Fruit fly (Drosophila melanogaster) whole organism, embryonic: ENCODE results near the gene how.

ENCODE experiments used
- Adf1 ChIP-seq: fragments of 200-800 bp; sonication (Bioruptor generic); IDR thresholded peaks from 2 replicates; pipeline ENCODE4 v1.3.6; 2022; ENCODE audit warnings: missing biosample characterization, missing genetic modification characterization
- CG10979 ChIP-seq: fragments of 200-800 bp; sonication (Bioruptor generic); optimal IDR thresholded peaks from 2 replicates; lab custom pipeline; 2018; ENCODE audit warnings: missing biosample characterization, mild to moderate bottlenecking, missing genetic modification characterization, moderate library complexity
- CG12219 ChIP-seq: fragments of 200-800 bp; sonication (Bioruptor generic); optimal IDR thresholded peaks from 3 replicates; lab custom pipeline; 2018; ENCODE audit warnings: missing biosample characterization, mild to moderate bottlenecking, missing genetic modification characterization
- CG13287 ChIP-seq: fragments of 200-800 bp; sonication (Bioruptor generic); IDR thresholded peaks from 2 replicates; pipeline ENCODE4 v1.3.6; 2022; ENCODE audit warnings: missing biosample characterization, missing genetic modification characterization; ENCODE audit not compliant: partially characterized antibody
- CG13296 ChIP-seq: fragments of 200-800 bp; sonication (Bioruptor generic); optimal IDR thresholded peaks from 3 replicates; lab custom pipeline; 2018; ENCODE audit warnings: missing biosample characterization, mild to moderate bottlenecking, missing genetic modification characterization
- CG13424 ChIP-seq: fragments of 200-800 bp; sonication (Bioruptor generic); optimal IDR thresholded peaks from 2 replicates; lab custom pipeline; 2019; ENCODE audit warnings: missing biosample characterization, mild to moderate bottlenecking, missing genetic modification characterization, moderate library complexity
- CG15514 ChIP-seq: fragments of 200-800 bp; sonication (Bioruptor generic); optimal IDR thresholded peaks from 3 replicates; lab custom pipeline; 2017; ENCODE audit warnings: missing biosample characterization, missing genetic modification characterization, mild to moderate bottlenecking, moderate library complexity, missing genetic modification reagents
- CG2116 ChIP-seq: fragments of 200-800 bp; sonication (Bioruptor generic); optimal IDR thresholded peaks from 3 replicates; lab custom pipeline; 2018; ENCODE audit warnings: missing biosample characterization, mild to moderate bottlenecking, missing genetic modification characterization
- CG2202 ChIP-seq: fragments of 200-800 bp; sonication (Bioruptor generic); optimal IDR thresholded peaks from 2 replicates; lab custom pipeline; 2018; ENCODE audit warnings: missing biosample characterization, mild to moderate bottlenecking, missing genetic modification characterization
- CG3163 ChIP-seq: fragments of 200-800 bp; sonication (Bioruptor generic); optimal IDR thresholded peaks from 3 replicates; lab custom pipeline; 2016; ENCODE audit warnings: missing biosample characterization, missing genetic modification characterization
- CG3281 ChIP-seq: fragments of 200-800 bp; sonication (Bioruptor generic); optimal IDR thresholded peaks from 3 replicates; lab custom pipeline; 2017; ENCODE audit warnings: missing biosample characterization, mild to moderate bottlenecking, missing genetic modification characterization
- CG4282 ChIP-seq: fragments of 200-800 bp; sonication (Bioruptor generic); optimal IDR thresholded peaks from 2 replicates; lab custom pipeline; 2016; ENCODE audit warnings: missing biosample characterization, missing genetic modification characterization
- CG4730 ChIP-seq: fragments of 200-800 bp; sonication (Bioruptor generic); IDR thresholded peaks from 2 replicates; pipeline ENCODE4 v1.3.6; 2022; ENCODE audit warnings: missing biosample characterization, missing genetic modification characterization
- CG6272 ChIP-seq: fragments of 200-800 bp; sonication (Bioruptor generic); IDR thresholded peaks from 2 replicates; pipeline ENCODE4 v1.3.6; 2022; ENCODE audit warnings: missing biosample characterization, missing genetic modification characterization
- CG6683 ChIP-seq: fragments of 200-800 bp; sonication (Bioruptor generic); optimal IDR thresholded peaks from 2 replicates; lab custom pipeline; 2017; ENCODE audit warnings: missing biosample characterization, mild to moderate bottlenecking, missing genetic modification characterization, missing genetic modification reagents
- CG6765 ChIP-seq: fragments of 200-800 bp; sonication (Bioruptor generic); optimal IDR thresholded peaks from 3 replicates; lab custom pipeline; 2017; ENCODE audit warnings: missing biosample characterization, mild to moderate bottlenecking, missing genetic modification characterization
- CG8089 ChIP-seq: fragments of 200-800 bp; sonication (Bioruptor generic); optimal IDR thresholded peaks from 3 replicates; lab custom pipeline; 2016; ENCODE audit warnings: missing biosample characterization, missing genetic modification characterization
- CG9609 ChIP-seq: fragments of 200-800 bp; sonication (Bioruptor generic); optimal IDR thresholded peaks from 3 replicates; lab custom pipeline; 2016; ENCODE audit warnings: missing biosample characterization, missing genetic modification characterization
- CG9727 ChIP-seq: fragments of 200-800 bp; sonication (Bioruptor generic); optimal IDR thresholded peaks from 3 replicates; lab custom pipeline; 2017; ENCODE audit warnings: missing biosample characterization, mild to moderate bottlenecking, missing genetic modification characterization
- CTCF ChIP-seq: fragments of 200-800 bp; sonication (Bioruptor generic); optimal IDR thresholded peaks from 2 replicates; lab custom pipeline; 2017; ENCODE audit warnings: missing biosample characterization, mild to moderate bottlenecking, missing genetic modification characterization, moderate library complexity
- Camta ChIP-seq: fragments of 200-800 bp; sonication (Bioruptor generic); optimal IDR thresholded peaks from 2 replicates; lab custom pipeline; 2016; ENCODE audit warnings: missing biosample characterization, missing genetic modification characterization
- Dref ChIP-seq: fragments of 200-800 bp; sonication (Bioruptor generic); IDR thresholded peaks from 2 replicates; pipeline ENCODE4 v1.3.6; 2022; ENCODE audit warnings: missing biosample characterization, missing genetic modification characterization
- Gsc ChIP-seq: fragments of 200-800 bp; sonication (Bioruptor generic); IDR thresholded peaks from 2 replicates; pipeline ENCODE4 v1.3.6; 2022; ENCODE audit warnings: missing biosample characterization, missing genetic modification characterization
- HHEX ChIP-seq: fragments of 200-800 bp; sonication (Bioruptor generic); optimal IDR thresholded peaks from 3 replicates; lab custom pipeline; 2017; ENCODE audit warnings: missing biosample characterization, mild to moderate bottlenecking, missing genetic modification characterization, missing genetic modification reagents
- HLH4C ChIP-seq: fragments of 200-800 bp; sonication (Bioruptor generic); IDR thresholded peaks from 3 replicates; pipeline ENCODE4 v1.3.6; 2022; ENCODE audit warnings: missing biosample characterization, missing genetic modification characterization; ENCODE audit not compliant: partially characterized antibody
- Hsf ChIP-seq: fragments of 200-800 bp; sonication (Bioruptor generic); optimal IDR thresholded peaks from 3 replicates; lab custom pipeline; 2016; ENCODE audit warnings: missing biosample characterization, missing genetic modification characterization
- MESR4 ChIP-seq: fragments of 200-800 bp; sonication (Bioruptor generic); optimal IDR thresholded peaks from 2 replicates; lab custom pipeline; 2018; ENCODE audit warnings: missing biosample characterization, mild to moderate bottlenecking, missing genetic modification characterization, moderate library complexity
- Mad ChIP-seq: fragments of 200-800 bp; sonication (Bioruptor generic); optimal IDR thresholded peaks from 2 replicates; lab custom pipeline; 2016; ENCODE audit warnings: missing biosample characterization, missing genetic modification characterization
- NC2α ChIP-seq: fragments of 200-800 bp; sonication (Bioruptor generic); optimal IDR thresholded peaks from 2 replicates; lab custom pipeline; 2016; ENCODE audit warnings: missing biosample characterization, missing genetic modification characterization
- Nf-YA ChIP-seq: fragments of 200-800 bp; sonication (Bioruptor generic); IDR thresholded peaks from 2 replicates; pipeline ENCODE4 v1.3.6; 2022; ENCODE audit warnings: missing biosample characterization, missing genetic modification characterization
- NfI ChIP-seq: fragments of 200-800 bp; sonication (Bioruptor generic); optimal IDR thresholded peaks from 3 replicates; lab custom pipeline; 2018; ENCODE audit warnings: missing biosample characterization, mild to moderate bottlenecking, missing genetic modification characterization, moderate library complexity
- Sry-δ ChIP-seq: fragments of 200-800 bp; sonication (Bioruptor generic); optimal IDR thresholded peaks from 2 replicates; lab custom pipeline; 2016; ENCODE audit warnings: missing biosample characterization, missing genetic modification characterization
- Taf1 ChIP-seq: fragments of 200-800 bp; sonication (Bioruptor generic); IDR thresholded peaks from 2 replicates; pipeline ENCODE4 v1.3.6; 2022; ENCODE audit warnings: missing biosample characterization, missing genetic modification characterization
- abd-A ChIP-seq: fragments of 200-800 bp; sonication (Bioruptor generic); optimal IDR thresholded peaks from 3 replicates; lab custom pipeline; 2019; ENCODE audit warnings: missing biosample characterization, mild to moderate bottlenecking, missing genetic modification characterization, moderate library complexity
- dmrt11E ChIP-seq: fragments of 200-800 bp; sonication (Bioruptor generic); optimal IDR thresholded peaks from 3 replicates; lab custom pipeline; 2018; ENCODE audit warnings: missing biosample characterization, mild to moderate bottlenecking, missing genetic modification characterization, moderate library complexity
- eve ChIP-seq, 2 experiments: fragments of >200 bp; optimal IDR thresholded peaks; 2 replicates each; lab custom pipeline; 2017; ENCODE audit warnings: missing biosample characterization in 2 of 2, missing genetic modification characterization in 2 of 2
- ftz-f1 ChIP-seq: fragments of 200-800 bp; sonication (Bioruptor generic); optimal IDR thresholded peaks from 2 replicates; lab custom pipeline; 2016; ENCODE audit warnings: missing biosample characterization, missing genetic modification characterization
- fu2 ChIP-seq: fragments of 200-800 bp; sonication (Bioruptor generic); optimal IDR thresholded peaks from 2 replicates; lab custom pipeline; 2016; ENCODE audit warnings: missing biosample characterization, missing genetic modification characterization
- jumu ChIP-seq: fragments of 200-800 bp; sonication (Bioruptor generic); optimal IDR thresholded peaks from 3 replicates; lab custom pipeline; 2016; ENCODE audit warnings: missing biosample characterization, missing genetic modification characterization
- kni ChIP-seq: fragments of 200-800 bp; sonication (Bioruptor generic); optimal IDR thresholded peaks from 3 replicates; lab custom pipeline; 2017; ENCODE audit warnings: mild to moderate bottlenecking, missing biosample characterization, missing genetic modification reagents, missing genetic modification characterization
- mirr ChIP-seq: fragments of 200-800 bp; sonication (Bioruptor generic); optimal IDR thresholded peaks from 3 replicates; lab custom pipeline; 2018; ENCODE audit warnings: missing biosample characterization, mild to moderate bottlenecking, missing genetic modification characterization
- nom ChIP-seq: fragments of 200-800 bp; sonication (Bioruptor generic); optimal IDR thresholded peaks from 2 replicates; lab custom pipeline; 2017; ENCODE audit warnings: missing biosample characterization, missing genetic modification characterization, mild to moderate bottlenecking, moderate library complexity, missing genetic modification reagents
- pb ChIP-seq: fragments of 200-800 bp; sonication (Bioruptor generic); optimal IDR thresholded peaks from 3 replicates; lab custom pipeline; 2016; ENCODE audit warnings: missing biosample characterization, missing genetic modification characterization
- pho ChIP-seq: fragments of 200-800 bp; sonication (Bioruptor generic); optimal IDR thresholded peaks from 2 replicates; lab custom pipeline; 2016; ENCODE audit warnings: missing biosample characterization, missing genetic modification characterization
- sens-2 ChIP-seq: fragments of 200-800 bp; sonication (Bioruptor generic); IDR thresholded peaks from 2 replicates; pipeline ENCODE4 v1.3.6; 2022; ENCODE audit warnings: missing biosample characterization, missing genetic modification characterization
- so ChIP-seq: fragments of 200-800 bp; sonication (Bioruptor generic); IDR thresholded peaks from 3 replicates; pipeline ENCODE4 v1.3.6; 2022; ENCODE audit warnings: missing biosample characterization, missing genetic modification characterization
- tll ChIP-seq, 2 experiments: fragments of 200-800 bp in 1 of 2; fragments of >200 bp in 1 of 2; sonication (Bioruptor generic) in 1 of 2; optimal IDR thresholded peaks; 2 replicates each; lab custom pipeline; 2017 to 2019; ENCODE audit warnings: missing biosample characterization in 2 of 2, missing genetic modification characterization in 2 of 2, mild to moderate bottlenecking in 1 of 2, moderate library complexity in 1 of 2
- trem ChIP-seq: fragments of 200-800 bp; optimal IDR thresholded peaks from 3 replicates; lab custom pipeline; 2019; ENCODE audit warnings: missing biosample characterization, mild to moderate bottlenecking, missing genetic modification characterization, moderate library complexity
- tx ChIP-seq: fragments of 200-800 bp; sonication (Bioruptor generic); optimal IDR thresholded peaks from 2 replicates; lab custom pipeline; 2016; ENCODE audit warnings: missing biosample characterization, missing genetic modification characterization
- z ChIP-seq: fragments of 200-800 bp; sonication (Bioruptor generic); IDR thresholded peaks from 3 replicates; pipeline ENCODE4 v1.3.6; 2022; ENCODE audit warnings: missing biosample characterization, missing genetic modification characterization

Gene how

dm6 chr3R:22041625-22042282 lies at the start of gene how (continued):
- peak; percentile 33 for TF ChIP-seq abd-A
- no peak for TF ChIP-seq eve (GFP tag; optimal IDR thresholded peaks at IDR 0.05; lab: Kevin White, UChicago)
- peak; percentile 8 for TF ChIP-seq CG13296 (GFP tag; lab: Kevin White, UChicago)
- peak; percentile 41 for TF ChIP-seq Camta
- TF ChIP-seq CG6272 (GFP tag; lab: Robert Waterston, UW): no peak
- no peak for TF ChIP-seq NfI (GFP tag; lab: Kevin White, UChicago)
- TF ChIP-seq MESR4 (GFP tag; lab: Kevin White, UChicago): no peak
- TF ChIP-seq mirr: no peak
- TF ChIP-seq CG2116 (GFP tag; lab: Kevin White, UChicago): peak; percentile 87
- peak; percentile 66 for TF ChIP-seq pb
- peak; percentile 36 for TF ChIP-seq nom
- TF ChIP-seq CG4730 (GFP tag; lab: Robert Waterston, UW): no peak
- peak; percentile 17 for TF ChIP-seq CG12219 (GFP tag; lab: Kevin White, UChicago)
- no peak for TF ChIP-seq CG6683 (GFP tag; lab: Kevin White, UChicago)
- TF ChIP-seq CG13287 (GFP tag; lab: Robert Waterston, UW): peak; percentile 41; the same call in 1 of the 2 replicates
- TF ChIP-seq CG9727 (GFP tag; lab: Kevin White, UChicago): peak; percentile 44
- peak; percentile 10 for TF ChIP-seq Hsf
- peak in 1 of 2 experiments; percentile 95 for TF ChIP-seq tll (GFP tag; optimal IDR thresholded peaks at IDR 0.05; lab: Kevin White, UChicago)
- TF ChIP-seq sens-2 (GFP tag; lab: Robert Waterston, UW): no peak
- TF ChIP-seq Nf-YA (GFP tag; lab: Robert Waterston, UW): no peak
- TF ChIP-seq Sry-δ: peak; percentile 34
- no peak for TF ChIP-seq CG4282 (GFP tag; lab: Kevin White, UChicago)
- peak; percentile 8 for TF ChIP-seq CG13424 (tag; lab: Kevin White, UChicago)
- TF ChIP-seq kni (GFP tag; lab: Kevin White, UChicago): no peak
- peak; percentile 15 for TF ChIP-seq CG15514
- no peak for TF ChIP-seq ftz-f1 (GFP tag; lab: Kevin White, UChicago)
- TF ChIP-seq CG6765: peak; percentile 29
- peak; percentile 60 for TF ChIP-seq trem (tag; lab: Kevin White, UChicago)
- peak; percentile 96 for TF ChIP-seq tx (GFP tag; lab: Kevin White, UChicago)
- TF ChIP-seq z (GFP tag; lab: Robert Waterston, UW): no peak; the same call in 2 of the 3 replicates
- peak; percentile 48; the same call in 1 of the 3 replicates for TF ChIP-seq so
- TF ChIP-seq Mad (GFP tag; lab: Kevin White, UChicago): peak; percentile 23
- peak; percentile 19; the same call in 1 of the 3 replicates for TF ChIP-seq HLH4C (GFP tag; lab: Robert Waterston, UW)
- TF ChIP-seq NC2α: peak; percentile 20
- peak; percentile 29 for TF ChIP-seq CTCF (GFP tag; lab: Kevin White, UChicago)
- TF ChIP-seq jumu (GFP tag; lab: Kevin White, UChicago): no peak
- TF ChIP-seq CG9609 (GFP tag; lab: Kevin White, UChicago): no peak
- TF ChIP-seq CG3281 (GFP tag; lab: Kevin White, UChicago): peak; percentile 47
- no peak for TF ChIP-seq Dref (GFP tag; lab: Robert Waterston, UW)
- TF ChIP-seq Gsc (GFP tag; lab: Robert Waterston, UW): no peak
- peak; percentile 27 for TF ChIP-seq pho
- TF ChIP-seq HHEX (GFP tag; lab: Kevin White, UChicago): peak; percentile 0
- peak; percentile 14 for TF ChIP-seq CG10979 (tag; lab: Kevin White, UChicago)
- TF ChIP-seq Adf1: no peak
- peak; percentile 3 for TF ChIP-seq fu2 (GFP tag; lab: Kevin White, UChicago)
- no peak for TF ChIP-seq CG2202 (tag; lab: Kevin White, UChicago)
- TF ChIP-seq Taf1 (GFP tag; lab: Robert Waterston, UW): no peak
- no peak for TF ChIP-seq CG8089 (GFP tag; lab: Kevin White, UChicago)
- peak; percentile 13 for TF ChIP-seq dmrt11E
- TF ChIP-seq CG3163 (GFP tag; lab: Kevin White, UChicago): peak; percentile 91
